Worm (Caenorhabditis elegans) whole organism, L1 larva: ENCODE measurements around the gene K09F6.6.
"Not testable (repeated sequence)": the region's sequence is repeated elsewhere in the genome, so short reads cannot be mapped to it uniquely, and the experiment has no call there.

Experiments used
- ceh-82 ChIP-seq, 3 experiments: fragments of 150-350 bp in 1 of 3; sonication (generic microtip) in 2 of 3; optimal IDR thresholded peaks; 2 replicates each; lab custom pipeline; 2014 to 2017; ENCODE audit warnings: missing biosample characterization in 3 of 3, missing genetic modification characterization in 3 of 3
- nhr-237 ChIP-seq: fragments of 150-350 bp; optimal IDR thresholded peaks from 2 replicates; lab custom pipeline; 2014; ENCODE audit warnings: missing biosample characterization, missing genetic modification characterization
- sup-37 ChIP-seq: fragments of 200-800 bp; sonication (Bioruptor generic); optimal IDR thresholded peaks from 2 replicates; lab custom pipeline; 2018; ENCODE audit warnings: mild to moderate bottlenecking, missing genetic modification characterization, missing compliant biosample characterization
- tlp-1 ChIP-seq: fragments of 150-350 bp; optimal IDR thresholded peaks from 2 replicates; lab custom pipeline; 2014; ENCODE audit warnings: missing biosample characterization, missing genetic modification characterization

ce11 chrII:2282599-2282998, 3.5 kb upstream of the K09F6.6 start, which contains the start of gene K09F6.9:
- not testable (repeated sequence) for TF ChIP-seq nhr-237 (tag; lab: Kevin White, UChicago); ceh-82 (tag; optimal IDR thresholded peaks at IDR 0.05; lab: Kevin White, UChicago); sup-37 (GFP tag; lab: Kevin White, UChicago); tlp-1 (tag; lab: Kevin White, UChicago)
